Fruit fly (Drosophila melanogaster): Measurements from ENCODE around the gene CG31142.
A peak's percentile ranks its signal among the peaks of the same experiment; 100 is the strongest.

The CG31142 gene

dm6 chr3R:23962781-23963222, 33.8 kb downstream of the CG31142 start, which contains the start of gene CG31140 (continued):
- no peak for TF ChIP-seq CG1024 (GFP tag; IDR thresholded peaks at IDR 0.05)
- TF ChIP-seq CG7357 (GFP tag; IDR thresholded peaks at IDR 0.05): no peak
- no peak for TF ChIP-seq usp (GFP tag; optimal IDR thresholded peaks at IDR 0.05)
- no peak for TF ChIP-seq so (GFP tag; IDR thresholded peaks at IDR 0.05)
- no peak for TF ChIP-seq ken (GFP tag; IDR thresholded peaks at IDR 0.05)
- peak; percentile 7 for TF ChIP-seq Lhr (GFP tag; optimal IDR thresholded peaks at IDR 0.05)
- TF ChIP-seq Blimp-1 (GFP tag; optimal IDR thresholded peaks at IDR 0.05): no peak
- TF ChIP-seq Sox100B (GFP tag; optimal IDR thresholded peaks at IDR 0.05): no peak
- no peak for TF ChIP-seq sima (GFP tag; optimal IDR thresholded peaks at IDR 0.05)
- no peak for TF ChIP-seq ac (GFP tag; optimal IDR thresholded peaks at IDR 0.05)
- TF ChIP-seq Hmr (GFP tag; optimal IDR thresholded peaks at IDR 0.05): peak; percentile 38
- TF ChIP-seq jumu (GFP tag; optimal IDR thresholded peaks at IDR 0.05): no peak
- TF ChIP-seq CG3847 (GFP tag; IDR thresholded peaks at IDR 0.05): no peak
- no peak for TF ChIP-seq Taf1 (GFP tag; IDR thresholded peaks at IDR 0.05)
- no peak for TF ChIP-seq CG18011 (GFP tag; optimal IDR thresholded peaks at IDR 0.05)
- TF ChIP-seq nom (GFP tag; optimal IDR thresholded peaks at IDR 0.05): peak; percentile 61
- TF ChIP-seq CG34422 (GFP tag; IDR thresholded peaks at IDR 0.05): no peak
- TF ChIP-seq lola (GFP tag; optimal IDR thresholded peaks at IDR 0.05): no peak
- no peak for TF ChIP-seq fd64A (GFP tag; optimal IDR thresholded peaks at IDR 0.05)
- no peak for TF ChIP-seq gsb (GFP tag; IDR thresholded peaks at IDR 0.05)
- TF ChIP-seq Ets97D (GFP tag; optimal IDR thresholded peaks at IDR 0.05): no peak
- TF ChIP-seq klu (GFP tag; IDR thresholded peaks at IDR 0.05): no peak
- no peak for TF ChIP-seq CG15479 (GFP tag; optimal IDR thresholded peaks at IDR 0.05)
- TF ChIP-seq kay (GFP tag; optimal IDR thresholded peaks at IDR 0.05): no peak
- peak; percentile 48 for TF ChIP-seq Nf-YC (tag; optimal IDR thresholded peaks at IDR 0.05)
- no peak for TF ChIP-seq CG11696 (GFP tag; IDR thresholded peaks at IDR 0.05)
- no peak for TF ChIP-seq CG3065 (GFP tag; optimal IDR thresholded peaks at IDR 0.05)
- no peak for TF ChIP-seq CG9215 (GFP tag; IDR thresholded peaks at IDR 0.05)
- TF ChIP-seq CG10462 (GFP tag; optimal IDR thresholded peaks at IDR 0.05): no peak
- TF ChIP-seq BEAF-32 (GFP tag; optimal IDR thresholded peaks at IDR 0.05): no peak
- no peak for TF ChIP-seq CG17612 (GFP tag; IDR thresholded peaks at IDR 0.05)
- TF ChIP-seq CG10147 (GFP tag; optimal IDR thresholded peaks at IDR 0.05): no peak
- peak; percentile 19; the same call in 1 of the 2 replicates for TF ChIP-seq ranshi (GFP tag; IDR thresholded peaks at IDR 0.05)
- no peak for TF ChIP-seq slbo (GFP tag; IDR thresholded peaks at IDR 0.05)
- no peak for TF ChIP-seq Myb (GFP tag; optimal IDR thresholded peaks at IDR 0.05)
- TF ChIP-seq mirr (GFP tag; optimal IDR thresholded peaks at IDR 0.05): peak; percentile 38
- no peak for TF ChIP-seq br (optimal IDR thresholded peaks at IDR 0.05)
- TF ChIP-seq CG16813 (GFP tag; IDR thresholded peaks at IDR 0.05; ENCODE audit: partially characterized antibody): 0 out of 3 replicates have a peak, but pooled peaks have one; percentile 21
- TF ChIP-seq trh (GFP tag; optimal IDR thresholded peaks at IDR 0.05): no peak
- no peak for TF ChIP-seq CG8359 (GFP tag; optimal IDR thresholded peaks at IDR 0.05; ENCODE audit: borderline replicate concordance)
- TF ChIP-seq D19B (GFP tag; optimal IDR thresholded peaks at IDR 0.05): no peak
- TF ChIP-seq exex (tag; optimal IDR thresholded peaks at IDR 0.05): no peak
- no peak for TF ChIP-seq zen (tag; optimal IDR thresholded peaks at IDR 0.05)
- no peak for TF ChIP-seq shn (GFP tag; optimal IDR thresholded peaks at IDR 0.05)
- no peak for TF ChIP-seq ERR (GFP tag; optimal IDR thresholded peaks at IDR 0.05)
- no peak for TF ChIP-seq Hr39 (optimal IDR thresholded peaks at IDR 0.05)
- no peak for TF ChIP-seq CG9876 (GFP tag; optimal IDR thresholded peaks at IDR 0.05)
- no peak for TF ChIP-seq CG5180 (GFP tag; optimal IDR thresholded peaks at IDR 0.05)
- TF ChIP-seq CG1233 (GFP tag; optimal IDR thresholded peaks at IDR 0.05): no peak
- TF ChIP-seq CG2712 (tag; optimal IDR thresholded peaks at IDR 0.05): no peak
- no peak for TF ChIP-seq CG3838 (GFP tag; optimal IDR thresholded peaks at IDR 0.05)
- TF ChIP-seq MTF-1 (GFP tag; optimal IDR thresholded peaks at IDR 0.05; ENCODE audit: borderline replicate concordance): peak; percentile 1

Measured in whole organism, embryonic.